Worm (Caenorhabditis elegans) whole organism, L4/young adult: ENCODE data around the gene M106.3.

Source experiments
- dao-5 ChIP-seq: sonication (generic microtip); optimal IDR thresholded peaks from 2 replicates; lab custom pipeline; 2016; ENCODE audit warnings: missing genotype, missing genetic modification characterization, moderate library complexity, missing compliant biosample characterization
- him-1 ChIP-seq: sonication (generic microtip); optimal IDR thresholded peaks from 2 replicates; lab custom pipeline; 2016; ENCODE audit warnings: missing genotype, missing genetic modification reagents, missing genetic modification characterization, missing compliant biosample characterization

- TF ChIP-seq him-1 (no peak), dao-5 (tag; lab: Kevin White, UChicago) (no peak)
Observed at ce11 chrII:10819928-10820423, 40.7 kb downstream of the M106.3 start, which contains the start of gene R06F6.8.
